Worm (Caenorhabditis elegans) whole organism, dauer: Measurements from ENCODE around the gene srh-79.

Source experiments
- unc-62 ChIP-seq: sonication (generic microtip); optimal IDR thresholded peaks from 2 replicates; lab custom pipeline; 2017; ENCODE audit warnings: missing biosample characterization, missing genetic modification reagents, missing genetic modification characterization

Gene srh-79

ce11 chrV:7497440-7497839, at the start of gene srh-79:
srh-79 (plus strand) TSS chrV:7497740.
- TF ChIP-seq unc-62 (GFP tag; lab: Kevin White, UChicago) = no peak

ce11 chrV:7449303-7449827, 48.2 kb upstream of the srh-79 start, which contains the start of gene try-12:
try-12 (plus strand) TSS chrV:7449353.
- no peak for TF ChIP-seq unc-62 (GFP tag; lab: Kevin White, UChicago)

- TF ChIP-seq unc-62 (GFP tag; lab: Kevin White, UChicago) = no peak
Observed at ce11 chrV:7451421-7451820, 46.1 kb upstream of the srh-79 start, which contains the start of gene try-11. try-11 (plus strand) TSS chrV:7451721.

ce11 chrV:7454236-7454635, 43.3 kb upstream of the srh-79 start, which contains the start of gene try-8:
try-8 (minus strand) TSS chrV:7454336.
- TF ChIP-seq unc-62 (GFP tag; lab: Kevin White, UChicago) = no peak

ce11 chrV:7455008-7455407, 42.5 kb upstream of the srh-79 start, which contains the start of gene F25E5.2:
F25E5.2 (plus strand) TSS chrV:7455308.
- no peak for TF ChIP-seq unc-62 (GFP tag; lab: Kevin White, UChicago)

- no peak for TF ChIP-seq unc-62 (GFP tag; lab: Kevin White, UChicago)
Observed at ce11 chrV:7460898-7461297, 36.6 kb upstream of the srh-79 start, which contains the start of gene srh-92. srh-92 (minus strand) TSS chrV:7460998.

ce11 chrV:7464696-7465095, 32.8 kb upstream of the srh-79 start, which contains the start of gene srh-89:
srh-89 (minus strand) TSS chrV:7464796.
- no peak for TF ChIP-seq unc-62 (GFP tag; lab: Kevin White, UChicago)

- TF ChIP-seq unc-62 (GFP tag; lab: Kevin White, UChicago) = no peak
Observed at ce11 chrV:7465509-7465908, 32.0 kb upstream of the srh-79 start, which contains the start of gene F25E5.1. F25E5.1 (plus strand) TSS chrV:7465884.

- TF ChIP-seq unc-62 (GFP tag; lab: Kevin White, UChicago) = no peak
Observed at ce11 chrV:7472815-7473214, 24.7 kb upstream of the srh-79 start, which contains the start of gene str-28. str-28 (minus strand) TSS chrV:7472915.

ce11 chrV:7476766-7477165, 20.8 kb upstream of the srh-79 start, which contains the start of gene srh-125:
srh-125 (minus strand) TSS chrV:7476866.
- no peak for TF ChIP-seq unc-62 (GFP tag; lab: Kevin White, UChicago)

ce11 chrV:7478404-7478803, 19.1 kb upstream of the srh-79 start, which contains the start of gene str-190:
str-190 (minus strand) TSS chrV:7478504.
- no peak for TF ChIP-seq unc-62 (GFP tag; lab: Kevin White, UChicago)

ce11 chrV:7480949-7481348, 16.6 kb upstream of the srh-79 start, which contains the start of gene C18B10.6:
C18B10.6 (minus strand) TSS chrV:7481049.
- TF ChIP-seq unc-62 (GFP tag; lab: Kevin White, UChicago) = no peak

ce11 chrV:7485000-7485399, 12.5 kb upstream of the srh-79 start, which contains the start of gene srbc-8:
srbc-8 (minus strand) TSS chrV:7485100.
- no peak for TF ChIP-seq unc-62 (GFP tag; lab: Kevin White, UChicago)

- no peak for TF ChIP-seq unc-62 (GFP tag; lab: Kevin White, UChicago)
Observed at ce11 chrV:7487518-7487917, 10.0 kb upstream of the srh-79 start, which contains the start of gene srbc-7. srbc-7 (minus strand) TSS chrV:7487618.

- TF ChIP-seq unc-62 (GFP tag; lab: Kevin White, UChicago) = no peak
Observed at ce11 chrV:7490340-7490739, 7.2 kb upstream of the srh-79 start, which contains the start of gene srbc-9. srbc-9 (minus strand) TSS chrV:7490440.

- TF ChIP-seq unc-62 (GFP tag; lab: Kevin White, UChicago) = no peak
Observed at ce11 chrV:7492924-7493323, 4.6 kb upstream of the srh-79 start, which contains the start of gene srbc-10. srbc-10 (minus strand) TSS chrV:7493024.

ce11 chrV:7495189-7495588, 2.4 kb upstream of the srh-79 start, which contains the start of gene srbc-11:
srbc-11 (minus strand) TSS chrV:7495289.
- TF ChIP-seq unc-62 (GFP tag; lab: Kevin White, UChicago) = no peak
